Fruit fly (Drosophila melanogaster): Measurements from ENCODE around the gene shtd.

shtd gene

dm6 chrX:15498791-15499190 is 36.5 kb upstream of the shtd start (continued):
- TF ChIP-seq Blimp-1 (GFP tag; optimal IDR thresholded peaks at IDR 0.05) (no peak), svp (GFP tag) (peak; percentile 81), Hr4 (GFP tag; optimal IDR thresholded peaks at IDR 0.05) (no peak), Lpt (GFP tag; optimal IDR thresholded peaks at IDR 0.05) (no peak), eg (GFP tag; IDR thresholded peaks at IDR 0.05) (peak; percentile 55; the same call in 2 of the 3 replicates), CG6792 (GFP tag; optimal IDR thresholded peaks at IDR 0.05) (no peak), fd59A (GFP tag; optimal IDR thresholded peaks at IDR 0.05) (no peak), CG4318 (GFP tag; optimal IDR thresholded peaks at IDR 0.05) (no peak), CG6808 (GFP tag; optimal IDR thresholded peaks at IDR 0.05) (peak; percentile 42), CG6854 (GFP tag; optimal IDR thresholded peaks at IDR 0.05) (peak; percentile 7), CG10631 (GFP tag; optimal IDR thresholded peaks at IDR 0.05) (no peak), Smox (GFP tag; optimal IDR thresholded peaks at IDR 0.05) (no peak), Sox102F (GFP tag; optimal IDR thresholded peaks at IDR 0.05) (peak; percentile 46), Ets96B (tag; optimal IDR thresholded peaks at IDR 0.05) (peak; percentile 18), Eip93F (GFP tag; optimal IDR thresholded peaks at IDR 0.05) (no peak), topi (GFP tag; optimal IDR thresholded peaks at IDR 0.05) (peak; percentile 34), fd85E (GFP tag; optimal IDR thresholded peaks at IDR 0.05) (no peak), net (GFP tag; optimal IDR thresholded peaks at IDR 0.05) (peak; percentile 45), CG3919 (GFP tag; optimal IDR thresholded peaks at IDR 0.05) (peak; percentile 62), esn (GFP tag; optimal IDR thresholded peaks at IDR 0.05) (peak; percentile 37), CG10669 (GFP tag; optimal IDR thresholded peaks at IDR 0.05) (peak; percentile 9), CG9139 (GFP tag; optimal IDR thresholded peaks at IDR 0.05) (peak; percentile 66)

dm6 chrX:15497440-15498271 is 35.4 kb upstream of the shtd start:
- TF ChIP-seq Eip75B (GFP tag; optimal IDR thresholded peaks at IDR 0.05) (no peak), Sox102F (GFP tag; optimal IDR thresholded peaks at IDR 0.05) (no peak), Eip78C (GFP tag) (peak; percentile 71), Eip93F (GFP tag; optimal IDR thresholded peaks at IDR 0.05) (no peak), Hr38 (GFP tag; optimal IDR thresholded peaks at IDR 0.05) (no peak), cyc (GFP tag; optimal IDR thresholded peaks at IDR 0.05) (no peak), lz (GFP tag; optimal IDR thresholded peaks at IDR 0.05) (no peak), CG10669 (GFP tag; optimal IDR thresholded peaks at IDR 0.05) (no peak), vri (GFP tag; optimal IDR thresholded peaks at IDR 0.05) (no peak), CG32006 (GFP tag; optimal IDR thresholded peaks at IDR 0.05) (peak; percentile 10), Hr39 (GFP tag; optimal IDR thresholded peaks at IDR 0.05) (no peak), CG8632 (GFP tag; optimal IDR thresholded peaks at IDR 0.05) (no peak), fd85E (GFP tag; optimal IDR thresholded peaks at IDR 0.05) (no peak), CG3919 (GFP tag; optimal IDR thresholded peaks at IDR 0.05) (no peak), CG15336 (GFP tag; IDR thresholded peaks at IDR 0.05) (no peak), CG3032 (tag; optimal IDR thresholded peaks at IDR 0.05) (no peak), fkh (GFP tag; optimal IDR thresholded peaks at IDR 0.05) (peak; percentile 94), CG8319 (GFP tag; optimal IDR thresholded peaks at IDR 0.05) (no peak), net (GFP tag; optimal IDR thresholded peaks at IDR 0.05) (no peak), Hr4 (GFP tag; optimal IDR thresholded peaks at IDR 0.05) (no peak), CG6163 (GFP tag; IDR thresholded peaks at IDR 0.05) (peak; percentile 30; the same call in 2 of the 3 replicates), Sox15 (GFP tag; optimal IDR thresholded peaks at IDR 0.05) (no peak), ss (GFP tag; optimal IDR thresholded peaks at IDR 0.05) (peak in 1 of 2 experiments; percentile 41), CG16779 (tag; optimal IDR thresholded peaks at IDR 0.05) (peak; percentile 5), OdsH (GFP tag; optimal IDR thresholded peaks at IDR 0.05) (no peak), CG6808 (GFP tag; optimal IDR thresholded peaks at IDR 0.05) (no peak), CG11902 (GFP tag; optimal IDR thresholded peaks at IDR 0.05) (no peak)
